Worm (Caenorhabditis elegans) whole organism, L4 larva: Measurements from ENCODE around the gene scl-7.

Source experiments
- D1046.2 ChIP-seq: fragments of 200-800 bp; sonication (Bioruptor generic); IDR thresholded peaks from 2 replicates; pipeline ENCODE4 v1.3.6; 2022; ENCODE audit warnings: missing genetic modification characterization, missing compliant biosample characterization
- F37D6.2 ChIP-seq: sonication (generic microtip); optimal IDR thresholded peaks from 2 replicates; lab custom pipeline; 2016; ENCODE audit warnings: mild to moderate bottlenecking, missing genetic modification characterization, missing compliant biosample characterization
- Y48G9A.11 ChIP-seq: fragments of 200-800 bp; sonication (Bioruptor generic); IDR thresholded peaks from 2 replicates; pipeline ENCODE4 v1.3.6; 2022; ENCODE audit warnings: missing genetic modification reagents, missing genetic modification characterization, missing compliant biosample characterization
- ZK337.2 ChIP-seq: fragments of 200-800 bp; sonication (Bioruptor generic); IDR thresholded peaks from 2 replicates; pipeline ENCODE4 v1.3.6; 2022; ENCODE audit warnings: missing genetic modification reagents, missing genetic modification characterization, missing compliant biosample characterization
- ZK546.5 ChIP-seq, 2 experiments: sonication (generic microtip); optimal IDR thresholded peaks; 2 replicates each; lab custom pipeline; 2017; ENCODE audit warnings: missing biosample characterization in 2 of 2, missing genetic modification characterization in 2 of 2
- aha-1 ChIP-seq: fragments of 150-350 bp; peaks from one replicate; lab custom pipeline; 2014; ENCODE audit warnings: missing biosample characterization, missing genetic modification characterization
- aly-2 ChIP-seq: sonication (generic microtip); optimal IDR thresholded peaks from 2 replicates; lab custom pipeline; 2018; ENCODE audit warnings: missing biosample characterization, missing genetic modification characterization
- arid-1 ChIP-seq: fragments of 200-800 bp; sonication (Bioruptor generic); conservative IDR thresholded peaks from 2 replicates; pipeline ENCODE4 v1.3.6; 2022; ENCODE audit warnings: missing genetic modification reagents, missing genetic modification characterization, missing compliant biosample characterization
- ceh-20 ChIP-seq: fragments of 200-800 bp; sonication (Bioruptor generic); IDR thresholded peaks from 2 replicates; pipeline ENCODE4 v1.3.6; 2022; ENCODE audit warnings: missing genetic modification reagents, missing genetic modification characterization, missing compliant biosample characterization
- ceh-32 ChIP-seq: sonication (generic microtip); optimal IDR thresholded peaks from 2 replicates; lab custom pipeline; 2016; ENCODE audit warnings: mild to moderate bottlenecking, missing genetic modification characterization, missing compliant biosample characterization; ENCODE audit not compliant: poor library complexity
- ceh-82 ChIP-seq: sonication (generic microtip); optimal IDR thresholded peaks from 2 replicates; lab custom pipeline; 2017; ENCODE audit warnings: missing biosample characterization, missing genetic modification characterization
- cey-2 ChIP-seq: sonication (generic microtip); optimal IDR thresholded peaks from 3 replicates; lab custom pipeline; 2017; ENCODE audit warnings: missing genetic modification characterization, mild to moderate bottlenecking, missing compliant biosample characterization, antibody characterized with exemption, borderline replicate concordance; ENCODE audit not compliant: insufficient read depth
- ctbp-1 ChIP-seq: fragments of 200-800 bp; sonication (Bioruptor generic); IDR thresholded peaks from 2 replicates; pipeline ENCODE4 v1.3.6; 2022; ENCODE audit warnings: missing genetic modification reagents, missing genetic modification characterization, missing compliant biosample characterization
- daf-8 ChIP-seq: fragments of 200-800 bp; sonication (Bioruptor generic); IDR thresholded peaks from 2 replicates; pipeline ENCODE4 v1.3.6; 2022; ENCODE audit warnings: missing genetic modification characterization, missing compliant biosample characterization
- dmd-9 ChIP-seq: fragments of 200-800 bp; sonication (Bioruptor generic); IDR thresholded peaks from 2 replicates; pipeline ENCODE4 v1.3.6; 2022; ENCODE audit warnings: missing genetic modification reagents, missing genetic modification characterization, missing compliant biosample characterization
- dve-1 ChIP-seq: sonication (generic microtip); optimal IDR thresholded peaks from 2 replicates; lab custom pipeline; 2017; ENCODE audit warnings: antibody characterized with exemption, mild to moderate bottlenecking, missing genetic modification characterization, missing compliant biosample characterization; ENCODE audit not compliant: insufficient read depth
- egl-43 ChIP-seq: fragments of 200-800 bp; sonication (Bioruptor generic); IDR thresholded peaks from 2 replicates; pipeline ENCODE4 v1.3.6; 2022; ENCODE audit warnings: missing genetic modification reagents, missing genetic modification characterization, missing compliant biosample characterization
- fos-1 ChIP-seq: fragments of 150-350 bp; optimal IDR thresholded peaks from 2 replicates; lab custom pipeline; 2014; ENCODE audit warnings: missing biosample characterization, missing genetic modification characterization
- gei-8 ChIP-seq: fragments of 200-800 bp; sonication (Bioruptor generic); optimal IDR thresholded peaks from 2 replicates; lab custom pipeline; 2018; ENCODE audit warnings: mild to moderate bottlenecking, missing genetic modification characterization, missing compliant biosample characterization
- hif-1 ChIP-seq, 2 experiments: sonication (generic microtip); optimal IDR thresholded peaks; 2 replicates each; lab custom pipeline; 2016 to 2017; ENCODE audit warnings: missing compliant biosample characterization in 2 of 2, missing genetic modification characterization in 2 of 2, missing genetic modification reagents in 2 of 2, missing genotype in 2 of 2, mild to moderate bottlenecking in 1 of 2
- hlh-11 ChIP-seq: fragments of 200-800 bp; sonication (Bioruptor generic); optimal IDR thresholded peaks from 2 replicates; lab custom pipeline; 2018; ENCODE audit warnings: mild to moderate bottlenecking, missing genetic modification characterization, missing compliant biosample characterization
- hlh-30 ChIP-seq: sonication (generic microtip); optimal IDR thresholded peaks from 2 replicates; lab custom pipeline; 2017; ENCODE audit warnings: antibody characterized with exemption, mild to moderate bottlenecking, missing genetic modification characterization, missing compliant biosample characterization; ENCODE audit not compliant: insufficient read depth
- hmg-1.1 ChIP-seq: fragments of 200-800 bp; sonication (Bioruptor generic); IDR thresholded peaks from 2 replicates; pipeline ENCODE4 v1.3.6; 2022; ENCODE audit warnings: missing genetic modification reagents, missing genetic modification characterization, missing compliant biosample characterization
- lim-7 ChIP-seq: fragments of 200-800 bp; sonication (Bioruptor generic); IDR thresholded peaks from 2 replicates; pipeline ENCODE4 v1.3.6; 2022; ENCODE audit warnings: missing genetic modification characterization, missing compliant biosample characterization
- lin-39 ChIP-seq: fragments of 150-350 bp; optimal IDR thresholded peaks from 2 replicates; lab custom pipeline; 2014; ENCODE audit warnings: missing biosample characterization, missing genetic modification reagents, missing genetic modification characterization
- lir-3 ChIP-seq: sonication (generic microtip); optimal IDR thresholded peaks from 2 replicates; lab custom pipeline; 2016; ENCODE audit warnings: mild to moderate bottlenecking, missing genetic modification characterization, missing compliant biosample characterization
- mdl-1 ChIP-seq, 2 experiments: fragments of 150-350 bp in 1 of 2; sonication (generic microtip) in 1 of 2; optimal IDR thresholded peaks; 2 replicates each; lab custom pipeline; 2014 to 2017; ENCODE audit warnings: missing biosample characterization in 2 of 2, missing genetic modification characterization in 2 of 2
- mep-1 ChIP-seq: fragments of 150-350 bp; sonication (generic microtip); optimal IDR thresholded peaks from 3 replicates; lab custom pipeline; 2014; ENCODE audit warnings: missing biosample characterization, missing genetic modification characterization
- mxl-3 ChIP-seq: fragments of 200-800 bp; sonication (Bioruptor generic); optimal IDR thresholded peaks from 2 replicates; lab custom pipeline; 2018; ENCODE audit warnings: mild to moderate bottlenecking, missing genetic modification characterization, missing compliant biosample characterization
- nhr-102 ChIP-seq: sonication (generic microtip); optimal IDR thresholded peaks from 2 replicates; lab custom pipeline; 2016; ENCODE audit warnings: mild to moderate bottlenecking, missing genetic modification characterization, moderate library complexity, missing compliant biosample characterization
- nhr-11 ChIP-seq: fragments of 150-350 bp; optimal IDR thresholded peaks from 2 replicates; lab custom pipeline; 2014; ENCODE audit warnings: missing biosample characterization, missing genetic modification characterization
- nhr-25 ChIP-seq: sonication (generic microtip); optimal IDR thresholded peaks from 2 replicates; lab custom pipeline; 2017; ENCODE audit warnings: missing genetic modification characterization, mild to moderate bottlenecking, missing compliant biosample characterization, antibody characterized with exemption, moderate library complexity, borderline replicate concordance; ENCODE audit not compliant: insufficient read depth
- nhr-28 ChIP-seq: fragments of 150-350 bp; optimal IDR thresholded peaks from 2 replicates; lab custom pipeline; 2014; ENCODE audit warnings: missing biosample characterization, missing genetic modification characterization
- nhr-6 ChIP-seq: fragments of 150-350 bp; optimal IDR thresholded peaks from 2 replicates; lab custom pipeline; 2014; ENCODE audit warnings: missing biosample characterization, missing genetic modification characterization
- pha-4 ChIP-seq, 2 experiments: fragments of 150-350 bp in 1 of 2; fragments of 200-800 bp in 1 of 2; sonication (Bioruptor generic) in 1 of 2; IDR thresholded peaks in 1 of 2; optimal IDR thresholded peaks in 1 of 2; 2 replicates each; pipeline versions ENCODE4 v1.3.6 to Lab custom; 2014 to 2022; ENCODE audit warnings: missing genetic modification characterization in 2 of 2, missing genetic modification reagents in 2 of 2, missing biosample characterization in 1 of 2, missing compliant biosample characterization in 1 of 2
- php-3 ChIP-seq: fragments of 200-800 bp; sonication (Bioruptor generic); IDR thresholded peaks from 2 replicates; pipeline ENCODE4 v1.3.6; 2022; ENCODE audit warnings: missing genetic modification reagents, missing genetic modification characterization, missing compliant biosample characterization
- saeg-2 ChIP-seq: fragments of 200-800 bp; sonication (Bioruptor generic); IDR thresholded peaks from 2 replicates; pipeline ENCODE4 v1.3.6; 2022; ENCODE audit warnings: missing genetic modification reagents, missing genetic modification characterization, missing compliant biosample characterization
- sdz-12 ChIP-seq: fragments of 200-800 bp; sonication (Bioruptor generic); optimal IDR thresholded peaks from 2 replicates; lab custom pipeline; 2018; ENCODE audit warnings: mild to moderate bottlenecking, missing genetic modification characterization, missing compliant biosample characterization
- set-16 ChIP-seq: fragments of 200-800 bp; sonication (Bioruptor generic); IDR thresholded peaks from 2 replicates; pipeline ENCODE4 v1.3.6; 2022; ENCODE audit warnings: missing genetic modification reagents, missing genetic modification characterization, missing compliant biosample characterization
- unc-62 ChIP-seq, 3 experiments: fragments of 150-350 bp in 1 of 3; sonication (generic microtip); optimal IDR thresholded peaks in 2 of 3; peaks in 1 of 3; 1 replicate in 1 of 3; 2 replicates in 2 of 3; lab custom pipeline; 2014 to 2017; ENCODE audit warnings: missing biosample characterization in 3 of 3, missing genetic modification characterization in 3 of 3, missing genetic modification reagents in 3 of 3, missing genotype in 1 of 3
- zag-1 ChIP-seq: fragments of 150-350 bp; optimal IDR thresholded peaks from 2 replicates; lab custom pipeline; 2014; ENCODE audit warnings: missing biosample characterization, missing genetic modification characterization
- ztf-7 ChIP-seq: fragments of 150-350 bp; optimal IDR thresholded peaks from 2 replicates; lab custom pipeline; 2014; ENCODE audit warnings: missing biosample characterization, missing genetic modification characterization

scl-7 gene

DNA sequence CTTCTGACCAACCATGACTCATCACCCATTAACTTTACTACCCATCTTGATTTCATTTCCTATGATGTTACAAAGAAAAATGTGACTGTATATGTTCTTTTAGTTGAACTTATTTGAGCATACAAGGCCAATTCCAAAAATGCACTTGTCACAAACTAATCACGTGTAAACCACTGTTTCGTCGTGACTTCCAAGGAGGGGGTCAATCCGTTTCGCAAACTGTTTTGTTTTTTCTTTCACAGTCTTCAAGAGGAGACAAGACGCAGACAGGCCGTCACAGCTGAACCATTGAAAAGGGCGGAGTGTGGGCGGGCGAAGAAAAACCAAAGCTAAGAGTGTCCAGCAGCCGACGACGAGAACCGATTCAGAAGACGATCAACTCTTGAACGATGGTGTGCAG, 8.9 kb downstream of the scl-7 start, which contains the start of gene C39E9.8:
TSS of gene C39E9.8 (plus strand) at position 328 of the 400 bp plus-strand sequence.
- TF ChIP-seq nhr-102 (tag; lab: Kevin White, UChicago) (no peak), hlh-30 (peak; percentile 55), lir-3 (no peak), mxl-3 (GFP tag; lab: Kevin White, UChicago) (peak; percentile 60), ztf-7 (no peak), dmd-9 (no peak), hif-1 (tag; optimal IDR thresholded peaks at IDR 0.05; lab: Kevin White, UChicago) (no peak), mep-1 (tag; lab: Kevin White, UChicago) (no peak), ceh-32 (no peak), ceh-82 (tag; lab: Kevin White, UChicago) (no peak), hmg-1.1 (GFP tag; lab: Robert Waterston, UW) (no peak), hlh-11 (peak; percentile 67), cey-2 (tag; lab: Kevin White, UChicago) (peak; percentile 80), dve-1 (tag; lab: Kevin White, UChicago) (peak; percentile 21), nhr-28 (tag; lab: Kevin White, UChicago) (peak; percentile 76), nhr-11 (tag; lab: Kevin White, UChicago) (no peak), mdl-1 (tag; optimal IDR thresholded peaks at IDR 0.05; lab: Kevin White, UChicago) (peak in 1 of 2 experiments; percentile 28), set-16 (GFP tag; lab: Robert Waterston, UW) (no peak)

DNA sequence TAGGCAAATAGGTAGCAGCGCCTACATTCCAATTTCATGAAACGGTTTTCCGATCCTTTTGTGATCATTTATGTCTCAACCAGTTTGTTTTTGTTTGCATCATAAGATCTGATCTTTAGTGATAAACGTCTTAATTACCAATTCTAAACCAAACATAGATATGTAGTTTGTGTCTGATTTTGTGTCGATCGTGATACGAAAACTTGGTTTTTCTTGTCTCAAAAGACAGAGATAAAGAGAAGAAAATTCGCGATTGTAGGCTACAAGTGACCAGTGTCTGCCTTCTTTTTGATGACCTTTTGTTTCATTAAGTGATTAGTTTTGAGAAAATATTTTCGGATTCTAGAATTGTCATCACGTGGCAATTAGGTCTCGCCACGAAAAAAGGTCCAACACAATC, 9.9 kb downstream of the scl-7 start:
- TF ChIP-seq hlh-11 (peak; percentile 20), F37D6.2 (tag; lab: Kevin White, UChicago) (no peak), mdl-1 (tag; optimal IDR thresholded peaks at IDR 0.05; lab: Kevin White, UChicago) (peak in 1 of 2 experiments; percentile 5), nhr-11 (tag; lab: Kevin White, UChicago) (peak; percentile 89), nhr-28 (tag; lab: Kevin White, UChicago) (peak; percentile 92)
- TF ChIP-seq, all 104 proteins: peak for 4

DNA sequence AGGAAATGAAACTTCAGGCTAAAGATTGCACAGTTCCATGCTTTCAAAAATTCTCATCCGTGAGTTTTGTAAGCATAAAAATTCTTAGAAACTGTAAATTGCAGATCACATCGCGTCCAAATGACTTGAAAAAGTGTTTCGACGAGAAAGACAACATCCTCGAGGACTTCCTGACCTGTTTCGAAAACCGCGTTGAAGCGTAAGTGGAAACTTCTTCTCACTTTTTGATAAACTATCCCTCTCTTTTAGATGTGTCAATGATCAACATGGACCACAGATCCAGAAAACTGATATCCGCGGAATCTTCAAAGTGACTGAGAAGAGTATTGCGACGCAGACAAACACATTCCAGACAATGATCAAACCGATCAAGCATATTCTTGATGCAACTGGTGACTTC, 10.6 kb downstream of the scl-7 start:
- TF ChIP-seq nhr-25 (tag; lab: Kevin White, UChicago) (peak; percentile 8), unc-62 (GFP tag; optimal IDR thresholded peaks at IDR 0.05 in 1 of 2; lab: Kevin White, UChicago) (peak in 1 of 2 experiments; percentile 94), unc-62 (tag; optimal IDR thresholded peaks at IDR 0.05; lab: Kevin White, UChicago) (no peak), ZK337.2 (GFP tag; lab: Robert Waterston, UW) (no peak), aha-1 (tag; lab: Kevin White, UChicago) (peak; percentile 9), ZK546.5 (tag; optimal IDR thresholded peaks at IDR 0.05; lab: Kevin White, UChicago) (no peak), saeg-2 (GFP tag; lab: Robert Waterston, UW) (no peak), ceh-20 (no peak)

DNA sequence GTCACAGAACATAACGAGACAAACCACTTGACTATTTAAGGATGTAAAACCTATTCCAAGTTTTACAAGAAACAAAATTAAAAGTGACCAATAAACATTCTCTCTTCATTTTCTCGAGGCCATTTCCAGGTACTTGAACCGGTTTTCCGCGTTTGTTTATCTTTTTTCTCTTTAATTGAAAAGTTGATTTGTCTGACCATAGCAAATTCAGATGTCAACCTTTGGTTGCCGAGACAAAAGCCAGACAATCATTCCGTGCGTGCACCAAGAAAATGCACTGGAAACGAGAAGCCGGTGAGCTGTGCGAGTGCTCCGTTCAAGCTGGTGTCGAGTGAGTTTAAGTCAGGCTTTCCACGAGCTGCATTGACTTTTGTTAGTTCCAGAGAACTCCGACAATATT, 11.9 kb downstream of the scl-7 start:
- TF ChIP-seq D1046.2 (GFP tag; lab: Robert Waterston, UW) = 0 out of 2 replicates have a peak, but pooled peaks have one; percentile 17
- TF ChIP-seq ztf-7 = no peak
- TF ChIP-seq egl-43 (GFP tag; lab: Robert Waterston, UW) = 0 out of 2 replicates have a peak, but pooled peaks have one; percentile 40
- no peak for TF ChIP-seq nhr-6 (tag; lab: Kevin White, UChicago)
- TF ChIP-seq daf-8 (GFP tag; lab: Robert Waterston, UW) = no peak
- 0 out of 2 replicates have a peak, but pooled peaks have one; percentile 31 for TF ChIP-seq ctbp-1 (GFP tag; lab: Robert Waterston, UW)
- no peak for TF ChIP-seq mdl-1 (tag; optimal IDR thresholded peaks at IDR 0.05; lab: Kevin White, UChicago)
- no peak for TF ChIP-seq Y48G9A.11 (GFP tag; lab: Robert Waterston, UW)
- TF ChIP-seq lin-39 (tag; lab: Kevin White, UChicago) = no peak
- no peak for TF ChIP-seq php-3 (GFP tag; lab: Robert Waterston, UW)
- no peak for TF ChIP-seq sdz-12 (GFP tag; lab: Kevin White, UChicago)
- no peak for TF ChIP-seq fos-1 (tag; lab: Kevin White, UChicago)
- no peak for TF ChIP-seq gei-8
- peak in 1 of 2 experiments; percentile 98 for TF ChIP-seq unc-62 (GFP tag; optimal IDR thresholded peaks at IDR 0.05 in 1 of 2; lab: Kevin White, UChicago)
- TF ChIP-seq unc-62 (tag; optimal IDR thresholded peaks at IDR 0.05; lab: Kevin White, UChicago) = no peak
- no peak for TF ChIP-seq zag-1 (tag; lab: Kevin White, UChicago)
- TF ChIP-seq arid-1 (GFP tag; lab: Robert Waterston, UW) = no peak
- TF ChIP-seq mep-1 (tag; lab: Kevin White, UChicago) = no peak
- no peak for TF ChIP-seq saeg-2 (GFP tag; lab: Robert Waterston, UW)
- no peak for TF ChIP-seq nhr-28 (tag; lab: Kevin White, UChicago)
- 0 out of 2 replicates have a peak, but pooled peaks have one; percentile 21 for TF ChIP-seq ceh-20
- no peak for TF ChIP-seq cey-2 (tag; lab: Kevin White, UChicago)
- no peak for TF ChIP-seq pha-4 (GFP tag; IDR thresholded peaks at IDR 0.05; lab: Robert Waterston, UW)
- no peak for TF ChIP-seq pha-4 (tag; optimal IDR thresholded peaks at IDR 0.05; lab: Kevin White, UChicago)
- no peak for TF ChIP-seq ceh-82 (tag; lab: Kevin White, UChicago)
- TF ChIP-seq aly-2 (tag; lab: Kevin White, UChicago) = no peak
- no peak for TF ChIP-seq lim-7 (GFP tag; lab: Robert Waterston, UW)
